Fruit fly (Drosophila melanogaster): ENCODE data around the gene Madm.

DNA sequence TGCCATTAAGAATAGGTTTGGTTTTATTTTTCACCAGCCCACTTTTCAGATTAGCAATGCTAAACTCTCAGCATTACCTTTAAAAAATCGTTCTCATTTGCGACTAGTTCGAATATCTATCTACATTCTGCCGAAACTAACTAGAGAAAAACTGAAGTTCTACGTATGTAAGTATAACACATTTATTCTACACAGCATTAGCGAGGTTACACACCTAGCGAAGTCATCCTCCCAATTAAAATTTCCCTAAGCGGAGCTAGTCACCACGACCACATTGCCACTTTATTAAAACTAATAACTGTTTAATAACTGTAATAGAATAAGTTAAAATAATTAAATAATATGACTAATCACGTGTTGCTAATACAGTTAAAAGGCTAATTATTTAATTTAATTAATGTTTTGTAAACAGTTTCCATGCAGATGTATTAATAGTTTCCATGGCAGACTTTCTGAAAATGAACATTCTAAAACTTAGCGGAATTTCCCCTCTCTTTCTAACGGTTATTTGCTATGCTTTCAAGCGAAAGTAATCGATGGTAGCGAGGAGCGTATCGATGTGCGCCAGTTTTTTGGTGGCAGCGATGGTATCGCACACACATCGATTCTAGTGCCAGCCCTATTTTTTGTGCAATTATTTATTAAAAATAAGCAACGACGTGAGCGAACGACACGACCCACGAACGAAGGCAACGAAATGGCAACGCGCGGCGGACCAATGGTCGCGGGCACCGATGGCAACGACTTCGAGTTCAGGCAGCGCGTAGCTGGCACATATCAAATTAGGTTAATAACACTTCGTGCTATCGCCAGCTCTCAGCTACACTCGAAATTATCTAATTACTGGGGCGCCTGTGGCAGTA is 36.7 kb downstream of the Madm start, which contains the start of gene jagn:
- TF ChIP-seq CG8159 (tag; optimal IDR thresholded peaks at IDR 0.05) (no peak), CG10348 (GFP tag; IDR thresholded peaks at IDR 0.05) (no peak), CG9948 (tag; optimal IDR thresholded peaks at IDR 0.05) (no peak), fd96Ca (GFP tag; IDR thresholded peaks at IDR 0.05) (peak; percentile 56; the same call in 2 of the 3 replicates), EcR (GFP tag; optimal IDR thresholded peaks at IDR 0.05) (no peak), CG32121 (GFP tag; IDR thresholded peaks at IDR 0.05) (no peak), Pif1B (GFP tag; optimal IDR thresholded peaks at IDR 0.05) (no peak), Ets98B (GFP tag; IDR thresholded peaks at IDR 0.05) (peak; percentile 25; the same call in 1 of the 2 replicates)

Data from whole organism, pupa.